Fruit fly (Drosophila melanogaster) whole organism, embryonic: ENCODE results near the gene Rh5.

Experiments
- Aef1 ChIP-seq: fragments of 200-800 bp; sonication (Bioruptor generic); IDR thresholded peaks from 3 replicates; pipeline ENCODE4 v1.3.6; 2022; ENCODE audit warnings: missing biosample characterization, missing genetic modification characterization
- Antp ChIP-seq: fragments of 200-800 bp; sonication (Bioruptor generic); optimal IDR thresholded peaks from 3 replicates; lab custom pipeline; 2016; ENCODE audit warnings: missing biosample characterization, missing genetic modification characterization
- Asciz ChIP-seq: fragments of 200-800 bp; sonication (Bioruptor generic); optimal IDR thresholded peaks from 2 replicates; lab custom pipeline; 2017; ENCODE audit warnings: missing biosample characterization, mild to moderate bottlenecking, missing genetic modification characterization, missing genetic modification reagents
- Blimp-1 ChIP-seq: fragments of 200-800 bp; sonication (Bioruptor generic); optimal IDR thresholded peaks from 3 replicates; lab custom pipeline; 2018; ENCODE audit warnings: missing biosample characterization, missing genetic modification characterization, mild to moderate bottlenecking, moderate library complexity, missing genetic modification reagents
- CG11085 ChIP-seq: fragments of 200-800 bp; sonication (Bioruptor generic); IDR thresholded peaks from 2 replicates; pipeline ENCODE4 v1.3.6; 2022; ENCODE audit warnings: missing biosample characterization, missing genetic modification characterization
- CG11560 ChIP-seq: fragments of 200-800 bp; sonication (Bioruptor generic); IDR thresholded peaks from 3 replicates; pipeline ENCODE4 v1.3.6; 2022; ENCODE audit warnings: missing biosample characterization, missing genetic modification characterization
- CG11696 ChIP-seq: fragments of 200-800 bp; sonication (Bioruptor generic); IDR thresholded peaks from 2 replicates; pipeline ENCODE4 v1.3.6; 2022; ENCODE audit warnings: missing biosample characterization, missing genetic modification characterization
- CG12744 ChIP-seq: fragments of 200-800 bp; sonication (Bioruptor generic); optimal IDR thresholded peaks from 2 replicates; lab custom pipeline; 2016; ENCODE audit warnings: missing biosample characterization, missing genetic modification characterization
- CG14860 ChIP-seq: fragments of 200-800 bp; sonication (Bioruptor generic); IDR thresholded peaks from 3 replicates; pipeline ENCODE4 v1.3.6; 2022; ENCODE audit warnings: missing biosample characterization, missing genetic modification characterization; ENCODE audit not compliant: partially characterized antibody
- CG15696 ChIP-seq: fragments of 200-800 bp; sonication (Bioruptor generic); optimal IDR thresholded peaks from 2 replicates; lab custom pipeline; 2019; ENCODE audit warnings: missing biosample characterization, mild to moderate bottlenecking, missing genetic modification characterization, moderate library complexity
- CG16815 ChIP-seq: fragments of 200-800 bp; sonication (Bioruptor generic); optimal IDR thresholded peaks from 3 replicates; lab custom pipeline; 2017; ENCODE audit warnings: missing biosample characterization, mild to moderate bottlenecking, missing genetic modification characterization
- CG2199 ChIP-seq: fragments of 200-800 bp; sonication (Bioruptor generic); IDR thresholded peaks from 3 replicates; pipeline ENCODE4 v1.3.6; 2022; ENCODE audit warnings: missing biosample characterization, missing genetic modification characterization
- CG3065 ChIP-seq: fragments of 200-800 bp; sonication (Bioruptor generic); optimal IDR thresholded peaks from 2 replicates; lab custom pipeline; 2016; ENCODE audit warnings: missing biosample characterization, missing genetic modification characterization
- CG3726 ChIP-seq: fragments of 200-800 bp; sonication (Bioruptor generic); IDR thresholded peaks from 3 replicates; pipeline ENCODE4, ENCODE4 v1.3.6; 2022; ENCODE audit warnings: missing biosample characterization, missing genetic modification characterization
- CG7839 ChIP-seq: fragments of 200-800 bp; sonication (Bioruptor generic); optimal IDR thresholded peaks from 3 replicates; lab custom pipeline; 2018; ENCODE audit warnings: missing biosample characterization, mild to moderate bottlenecking, missing genetic modification characterization, moderate library complexity
- CG9932 ChIP-seq: fragments of 200-800 bp; sonication (Bioruptor generic); IDR thresholded peaks from 2 replicates; pipeline ENCODE4 v1.3.6; 2022; ENCODE audit warnings: missing biosample characterization, missing genetic modification characterization
- CHES-1-like ChIP-seq: fragments of 200-800 bp; sonication (Bioruptor generic); optimal IDR thresholded peaks from 2 replicates; lab custom pipeline; 2016; ENCODE audit warnings: missing biosample characterization, missing genetic modification characterization
- Dfd ChIP-seq, 2 experiments: fragments of >200 bp; optimal IDR thresholded peaks; 2 replicates each; lab custom pipeline; 2017; ENCODE audit warnings: missing biosample characterization in 2 of 2, missing genetic modification characterization in 2 of 2
- Dll ChIP-seq: fragments of 200-800 bp; sonication (Bioruptor generic); IDR thresholded peaks from 4 replicates; pipeline ENCODE4 v1.3.6; 2022; ENCODE audit warnings: missing biosample characterization, missing genetic modification characterization; ENCODE audit not compliant: partially characterized antibody
- HLHmδ ChIP-seq: fragments of 200-800 bp; sonication (Bioruptor generic); optimal IDR thresholded peaks from 2 replicates; lab custom pipeline; 2018; ENCODE audit warnings: missing biosample characterization, mild to moderate bottlenecking, missing genetic modification characterization, moderate library complexity
- Sin3A ChIP-seq: fragments of >200 bp; optimal IDR thresholded peaks from 2 replicates; lab custom pipeline; 2018
- Sox100B ChIP-seq: fragments of 200-800 bp; sonication (Bioruptor generic); optimal IDR thresholded peaks from 3 replicates; lab custom pipeline; 2018; ENCODE audit warnings: missing biosample characterization, mild to moderate bottlenecking, missing genetic modification characterization
- bigmax ChIP-seq: fragments of 200-800 bp; sonication (Bioruptor generic); optimal IDR thresholded peaks from 2 replicates; lab custom pipeline; 2018; ENCODE audit warnings: missing biosample characterization, mild to moderate bottlenecking, missing genetic modification characterization
- bowl ChIP-seq: fragments of 200-800 bp; sonication (Bioruptor generic); IDR thresholded peaks from 2 replicates; pipeline ENCODE4 v1.3.6; 2022; ENCODE audit warnings: missing biosample characterization, missing genetic modification characterization
- bsh ChIP-seq, 2 experiments: fragments of 200-800 bp; sonication (Bioruptor generic); optimal IDR thresholded peaks; 2 replicates each; lab custom pipeline; 2017 to 2018; ENCODE audit warnings: mild to moderate bottlenecking in 2 of 2, missing biosample characterization in 2 of 2, missing genetic modification characterization in 2 of 2, moderate library complexity in 1 of 2
- cad ChIP-seq: fragments of >200 bp; optimal IDR thresholded peaks from 2 replicates; lab custom pipeline; 2017; ENCODE audit warnings: missing biosample characterization, missing genetic modification characterization
- cas ChIP-seq: fragments of 200-800 bp; sonication (Bioruptor generic); IDR thresholded peaks from 2 replicates; pipeline ENCODE4 v1.3.6; 2022; ENCODE audit warnings: missing biosample characterization, missing genetic modification characterization
- cato ChIP-seq: fragments of 200-800 bp; sonication (Bioruptor generic); optimal IDR thresholded peaks from 2 replicates; lab custom pipeline; 2016; ENCODE audit warnings: missing biosample characterization, missing genetic modification characterization, borderline replicate concordance
- corto ChIP-seq: fragments of 200-800 bp; sonication (Bioruptor generic); optimal IDR thresholded peaks from 2 replicates; lab custom pipeline; 2016; ENCODE audit warnings: missing biosample characterization, mild to moderate bottlenecking, missing genetic modification characterization, moderate library complexity
- dm ChIP-seq: fragments of 200-800 bp; sonication (Bioruptor generic); optimal IDR thresholded peaks from 3 replicates; lab custom pipeline; 2016; ENCODE audit warnings: missing biosample characterization, missing genetic modification characterization
- ems ChIP-seq: fragments of 200-800 bp; sonication (Bioruptor generic); optimal IDR thresholded peaks from 3 replicates; lab custom pipeline; 2016; ENCODE audit warnings: missing biosample characterization, missing genetic modification characterization
- eyg ChIP-seq: fragments of 200-800 bp; sonication (Bioruptor generic); optimal IDR thresholded peaks from 3 replicates; lab custom pipeline; 2016; ENCODE audit warnings: missing biosample characterization, missing genetic modification characterization
- fu2 ChIP-seq: fragments of 200-800 bp; sonication (Bioruptor generic); optimal IDR thresholded peaks from 2 replicates; lab custom pipeline; 2016; ENCODE audit warnings: missing biosample characterization, missing genetic modification characterization
- gfzf ChIP-seq: fragments of 200-800 bp; sonication (Bioruptor generic); optimal IDR thresholded peaks from 2 replicates; lab custom pipeline; 2016; ENCODE audit warnings: missing biosample characterization, mild to moderate bottlenecking, missing genetic modification characterization, moderate library complexity
- grau ChIP-seq: fragments of 200-800 bp; optimal IDR thresholded peaks from 3 replicates; lab custom pipeline; 2019; ENCODE audit warnings: missing biosample characterization, mild to moderate bottlenecking, missing genetic modification characterization, moderate library complexity
- gsb ChIP-seq: fragments of 200-800 bp; sonication (Bioruptor generic); IDR thresholded peaks from 2 replicates; pipeline ENCODE4 v1.3.6; 2022; ENCODE audit warnings: missing biosample characterization, missing genetic modification characterization
- ind ChIP-seq: fragments of 200-800 bp; sonication (Bioruptor generic); optimal IDR thresholded peaks from 3 replicates; lab custom pipeline; 2016; ENCODE audit warnings: missing biosample characterization, missing genetic modification characterization
- inv ChIP-seq: fragments of 200-800 bp; sonication (Bioruptor generic); IDR thresholded peaks from 2 replicates; pipeline ENCODE4 v1.3.6; 2022; ENCODE audit warnings: missing biosample characterization, missing genetic modification characterization; ENCODE audit not compliant: partially characterized antibody
- knrl ChIP-seq: fragments of 200-800 bp; sonication (Bioruptor generic); IDR thresholded peaks from 3 replicates; pipeline ENCODE4 v1.3.6; 2022; ENCODE audit warnings: missing biosample characterization, missing genetic modification characterization; ENCODE audit not compliant: partially characterized antibody
- lab ChIP-seq: fragments of 200-800 bp; sonication (Bioruptor generic); optimal IDR thresholded peaks from 3 replicates; lab custom pipeline; 2017; ENCODE audit warnings: missing biosample characterization, missing genetic modification characterization, mild to moderate bottlenecking, moderate library complexity, missing genetic modification reagents
- pros ChIP-seq: fragments of 200-800 bp; sonication (Bioruptor generic); optimal IDR thresholded peaks from 3 replicates; lab custom pipeline; 2019; ENCODE audit warnings: missing biosample characterization, mild to moderate bottlenecking, missing genetic modification characterization, moderate library complexity
- psq ChIP-seq: fragments of 200-800 bp; sonication (Bioruptor generic); optimal IDR thresholded peaks from 2 replicates; lab custom pipeline; 2017; ENCODE audit warnings: missing biosample characterization, missing genetic modification characterization
- repo ChIP-seq: fragments of 200-800 bp; sonication (Bioruptor generic); optimal IDR thresholded peaks from 2 replicates; lab custom pipeline; 2016; ENCODE audit warnings: missing biosample characterization, missing genetic modification characterization
- row ChIP-seq: fragments of 200-800 bp; sonication (Bioruptor generic); IDR thresholded peaks from 3 replicates; pipeline ENCODE4 v1.3.6; 2022; ENCODE audit warnings: missing biosample characterization, missing genetic modification characterization
- sd ChIP-seq: fragments of 200-800 bp; sonication (Bioruptor generic); optimal IDR thresholded peaks from 3 replicates; lab custom pipeline; 2018; ENCODE audit warnings: missing biosample characterization, mild to moderate bottlenecking, missing genetic modification characterization, moderate library complexity
- so ChIP-seq: fragments of 200-800 bp; sonication (Bioruptor generic); IDR thresholded peaks from 3 replicates; pipeline ENCODE4 v1.3.6; 2022; ENCODE audit warnings: missing biosample characterization, missing genetic modification characterization
- tin ChIP-seq: fragments of 200-800 bp; sonication (Bioruptor generic); optimal IDR thresholded peaks from 3 replicates; lab custom pipeline; 2016; ENCODE audit warnings: missing biosample characterization, missing genetic modification characterization
- trem ChIP-seq: fragments of 200-800 bp; optimal IDR thresholded peaks from 3 replicates; lab custom pipeline; 2019; ENCODE audit warnings: missing biosample characterization, mild to moderate bottlenecking, missing genetic modification characterization, moderate library complexity
- z ChIP-seq: fragments of 200-800 bp; sonication (Bioruptor generic); IDR thresholded peaks from 3 replicates; pipeline ENCODE4 v1.3.6; 2022; ENCODE audit warnings: missing biosample characterization, missing genetic modification characterization

The Rh5 gene

dm6 chr2L:12011682-12012655 lies 4.0 kb downstream of the Rh5 start (continued):
- TF ChIP-seq bigmax (GFP tag; lab: Kevin White, UChicago) (peak; percentile 56), CG9932 (no peak), z (GFP tag; lab: Robert Waterston, UW) (no peak), CG12744 (GFP tag; lab: Kevin White, UChicago) (peak; percentile 63), Sin3A (lab: Kevin White, UChicago) (peak; percentile 1), eyg (GFP tag; lab: Kevin White, UChicago) (peak; percentile 57), gfzf (GFP tag; lab: Kevin White, UChicago) (peak; percentile 15), bsh (GFP tag; optimal IDR thresholded peaks at IDR 0.05; lab: Kevin White, UChicago) (peak; percentile 26 to 63), trem (tag; lab: Kevin White, UChicago) (peak; percentile 50), lab (GFP tag; lab: Kevin White, UChicago) (peak; percentile 94), cad (GFP tag; lab: Kevin White, UChicago) (peak; percentile 77), Sox100B (no peak), corto (GFP tag; lab: Kevin White, UChicago) (no peak), ind (GFP tag; lab: Kevin White, UChicago) (peak; percentile 84), Aef1 (GFP tag; lab: Robert Waterston, UW) (no peak), fu2 (GFP tag; lab: Kevin White, UChicago) (peak; percentile 58), tin (GFP tag; lab: Kevin White, UChicago) (peak; percentile 76), CG11085 (GFP tag; lab: Robert Waterston, UW) (no peak), Dll (GFP tag; lab: Robert Waterston, UW) (no peak), pros (GFP tag; lab: Kevin White, UChicago) (peak; percentile 72), Dfd (GFP tag; optimal IDR thresholded peaks at IDR 0.05; lab: Kevin White, UChicago) (no peak), repo (peak; percentile 77), bowl (GFP tag; lab: Robert Waterston, UW) (no peak), CG3726 (GFP tag; lab: Robert Waterston, UW) (no peak), ems (GFP tag; lab: Kevin White, UChicago) (peak; percentile 74), knrl (GFP tag; lab: Robert Waterston, UW) (no peak), dm (GFP tag; lab: Kevin White, UChicago) (peak; percentile 84), CG11696 (GFP tag; lab: Robert Waterston, UW) (no peak), HLHmδ (GFP tag; lab: Kevin White, UChicago) (peak; percentile 89), psq (GFP tag; lab: Kevin White, UChicago) (no peak), Asciz (GFP tag; lab: Kevin White, UChicago) (no peak), inv (GFP tag; lab: Robert Waterston, UW) (no peak), gsb (GFP tag; lab: Robert Waterston, UW) (no peak), Blimp-1 (GFP tag; lab: Kevin White, UChicago) (peak; percentile 75), CG3065 (GFP tag; lab: Kevin White, UChicago) (peak; percentile 10), CG14860 (GFP tag; lab: Robert Waterston, UW) (no peak), cas (no peak), row (GFP tag; lab: Robert Waterston, UW) (no peak), cato (GFP tag; lab: Kevin White, UChicago) (no peak), sd (peak; percentile 100), CG2199 (GFP tag; lab: Robert Waterston, UW) (no peak), Antp (GFP tag; lab: Kevin White, UChicago) (peak; percentile 85), grau (tag; lab: Kevin White, UChicago) (peak; percentile 72), CG11560 (tag; lab: Robert Waterston, UW) (no peak), CG15696 (tag; lab: Kevin White, UChicago) (peak; percentile 60), CG7839 (tag; lab: Kevin White, UChicago) (peak; percentile 60), CHES-1-like (GFP tag; lab: Kevin White, UChicago) (peak; percentile 91), so (GFP tag; lab: Robert Waterston, UW) (no peak), CG16815 (peak; percentile 12)
